Worm (Caenorhabditis elegans): ENCODE results near the gene Y116F11A.1.

Y116F11A.1 gene

DNA sequence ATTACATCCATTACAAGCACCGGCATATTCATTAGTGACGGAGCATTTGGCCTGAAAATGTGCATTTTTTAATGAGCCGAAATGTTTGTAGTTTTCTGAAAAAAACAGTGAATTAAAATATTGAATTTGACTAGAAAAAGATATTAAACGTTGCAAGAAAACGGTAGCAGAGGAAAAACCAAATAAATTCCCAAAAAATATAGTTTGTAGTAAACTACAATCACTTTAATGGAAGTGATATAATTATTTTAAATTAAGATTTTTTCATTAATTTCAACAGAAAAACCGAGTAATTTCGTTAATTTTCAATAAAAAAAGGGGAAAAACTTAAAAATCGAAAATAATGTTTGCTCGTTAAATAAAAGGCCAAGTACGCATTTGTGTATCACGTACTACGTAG is 41.3 kb downstream of the Y116F11A.1 start, which contains the start of gene M162.15:
TSS of gene M162.15 (minus strand) at position 101 of the 400 bp plus-strand sequence.
- no peak for TF ChIP-seq nhr-28 (tag; optimal IDR thresholded peaks at IDR 0.05)
- TF ChIP-seq lin-13 (tag; optimal IDR thresholded peaks at IDR 0.05) = no peak
- no peak for TF ChIP-seq ham-2 (GFP tag; optimal IDR thresholded peaks at IDR 0.05)
- no peak for TF ChIP-seq nhr-76 (tag; optimal IDR thresholded peaks at IDR 0.05)
- no peak for TF ChIP-seq nhr-12 (tag; optimal IDR thresholded peaks at IDR 0.05)
- TF ChIP-seq cnd-1 (tag; optimal IDR thresholded peaks at IDR 0.05) = no peak
- TF ChIP-seq elt-1 (tag; optimal IDR thresholded peaks at IDR 0.05; ENCODE audit: borderline replicate concordance, insufficient read depth) = no peak
- TF ChIP-seq unc-120 (tag; optimal IDR thresholded peaks at IDR 0.05; ENCODE audit: poor library complexity, severe bottlenecking) = no peak
- TF ChIP-seq blmp-1 (tag; optimal IDR thresholded peaks at IDR 0.05) = no peak
- no peak for TF ChIP-seq sem-2 (GFP tag; optimal IDR thresholded peaks at IDR 0.05)
- no peak for TF ChIP-seq ces-1 (GFP tag; optimal IDR thresholded peaks at IDR 0.05)
- TF ChIP-seq bed-3 (GFP tag; optimal IDR thresholded peaks at IDR 0.05) = no peak
- no peak for TF ChIP-seq pha-4 (tag; optimal IDR thresholded peaks at IDR 0.05)
- TF ChIP-seq ceh-39 (tag; optimal IDR thresholded peaks at IDR 0.05) = no peak
- TF ChIP-seq zip-8 (tag; optimal IDR thresholded peaks at IDR 0.05) = no peak
- TF ChIP-seq mls-2 (tag; optimal IDR thresholded peaks at IDR 0.05) = no peak

DNA sequence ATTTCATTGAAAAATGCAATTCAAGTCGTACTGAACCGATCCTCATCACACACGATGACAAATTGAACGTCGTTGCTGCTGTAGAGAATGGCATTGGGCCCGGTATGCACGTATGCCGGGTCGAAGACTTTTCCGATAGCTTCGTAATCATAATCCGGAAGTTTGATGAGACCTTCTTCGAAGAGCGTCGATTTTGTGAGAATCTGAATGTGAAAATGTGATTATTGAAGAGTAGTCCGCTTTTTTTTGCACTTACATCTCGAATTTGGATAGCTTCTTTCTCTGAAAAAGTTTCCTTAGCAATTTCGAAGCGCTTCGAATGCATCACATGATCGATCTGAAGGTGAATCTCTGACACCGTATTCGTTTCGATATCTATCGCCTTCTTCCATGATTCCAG is 46.8 kb downstream of the Y116F11A.1 start, which contains the start of gene fbxa-118:
TSS of gene fbxa-118 (minus strand) at position 101 of the 400 bp plus-strand sequence.
- TF ChIP-seq mep-1 (tag; optimal IDR thresholded peaks at IDR 0.05) (no peak), tbx-8 (GFP tag; optimal IDR thresholded peaks at IDR 0.05) (no peak), nhr-76 (tag; optimal IDR thresholded peaks at IDR 0.05) (no peak), pha-4 (tag; optimal IDR thresholded peaks at IDR 0.05) (no peak), ceh-39 (tag; optimal IDR thresholded peaks at IDR 0.05) (no peak), hlh-1 (tag; optimal IDR thresholded peaks at IDR 0.05) (no peak), drap-1 (GFP tag; optimal IDR thresholded peaks at IDR 0.05) (no peak), ham-2 (GFP tag; optimal IDR thresholded peaks at IDR 0.05) (no peak), ces-1 (GFP tag; optimal IDR thresholded peaks at IDR 0.05) (no peak), nhr-2 (tag; optimal IDR thresholded peaks at IDR 0.05) (no peak), zip-8 (tag; optimal IDR thresholded peaks at IDR 0.05) (no peak), lsy-2 (tag; optimal IDR thresholded peaks at IDR 0.05) (no peak), lin-13 (tag; optimal IDR thresholded peaks at IDR 0.05) (no peak)

DNA sequence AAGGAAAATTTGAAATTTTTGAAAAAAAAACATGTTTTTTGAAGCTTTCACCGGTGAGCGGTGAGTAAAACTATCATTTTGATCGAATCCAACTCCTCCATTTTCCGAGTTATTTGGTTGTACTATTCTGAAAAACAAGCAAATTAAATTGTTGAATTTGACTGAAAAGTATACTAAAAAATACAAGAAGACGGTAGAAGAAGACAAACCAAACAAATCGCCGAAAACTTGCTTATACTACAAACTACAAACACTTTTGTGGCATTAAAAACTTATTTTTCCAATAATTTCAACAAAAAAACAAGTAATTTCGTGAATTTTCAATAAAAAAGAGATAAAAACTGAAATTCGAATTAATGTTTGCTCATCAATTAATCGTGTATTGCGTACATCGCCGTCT is 48.2 kb downstream of the Y116F11A.1 start, which contains the start of gene fbxa-194:
TSS of gene fbxa-194 (minus strand) at position 101 of the 400 bp plus-strand sequence.
- TF ChIP-seq unc-62 (GFP tag; optimal IDR thresholded peaks at IDR 0.05) = no peak
- TF ChIP-seq ztf-11 (tag; optimal IDR thresholded peaks at IDR 0.05) = no peak
- no peak for TF ChIP-seq blmp-1 (tag; optimal IDR thresholded peaks at IDR 0.05)
- TF ChIP-seq unc-120 (tag; optimal IDR thresholded peaks at IDR 0.05; ENCODE audit: poor library complexity, severe bottlenecking) = no peak
- no peak for TF ChIP-seq lin-13 (tag; optimal IDR thresholded peaks at IDR 0.05)
- no peak for TF ChIP-seq mls-2 (tag; optimal IDR thresholded peaks at IDR 0.05)
- TF ChIP-seq ceh-43 (GFP tag; optimal IDR thresholded peaks at IDR 0.05) = no peak
- no peak for TF ChIP-seq ham-2 (GFP tag; optimal IDR thresholded peaks at IDR 0.05)
- TF ChIP-seq snpc-4 (tag; optimal IDR thresholded peaks at IDR 0.05) = no peak
- no peak for TF ChIP-seq elt-1 (tag; optimal IDR thresholded peaks at IDR 0.05; ENCODE audit: borderline replicate concordance, insufficient read depth)
- TF ChIP-seq nhr-12 (tag; optimal IDR thresholded peaks at IDR 0.05) = no peak
- no peak for TF ChIP-seq drap-1 (GFP tag; optimal IDR thresholded peaks at IDR 0.05)
- no peak for TF ChIP-seq hlh-1 (tag; optimal IDR thresholded peaks at IDR 0.05)
- TF ChIP-seq sem-2 (GFP tag; optimal IDR thresholded peaks at IDR 0.05) = no peak

DNA sequence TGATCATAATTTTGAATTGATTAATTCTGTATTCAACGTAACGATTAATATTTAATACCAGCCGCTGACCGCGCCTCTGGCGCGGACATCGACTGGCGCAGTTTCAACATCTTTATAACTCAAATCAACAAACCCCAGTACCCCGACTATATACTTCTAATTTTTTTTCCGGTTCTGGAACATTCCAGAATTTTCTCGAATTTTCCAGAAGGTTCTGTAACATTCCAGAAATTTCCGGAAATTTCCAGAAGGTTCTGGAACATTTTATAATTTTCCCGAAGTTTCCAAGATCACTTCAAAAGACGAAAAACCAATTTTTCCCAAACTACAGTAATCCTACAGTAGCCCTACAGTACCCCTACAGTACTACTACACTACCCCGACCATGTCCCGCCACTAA is 48.8 kb downstream of the Y116F11A.1 start:
- no peak for TF ChIP-seq ces-1 (GFP tag; optimal IDR thresholded peaks at IDR 0.05)
- TF ChIP-seq mls-2 (tag; optimal IDR thresholded peaks at IDR 0.05) = no peak
- no peak for TF ChIP-seq bed-3 (GFP tag; optimal IDR thresholded peaks at IDR 0.05)
- no peak for TF ChIP-seq flh-1 (GFP tag; optimal IDR thresholded peaks at IDR 0.05)
- TF ChIP-seq zip-8 (tag; optimal IDR thresholded peaks at IDR 0.05) = no peak
- no peak for TF ChIP-seq ceh-39 (tag; optimal IDR thresholded peaks at IDR 0.05)
- TF ChIP-seq blmp-1 (tag; optimal IDR thresholded peaks at IDR 0.05) = no peak
- no peak for TF ChIP-seq snpc-4 (tag; optimal IDR thresholded peaks at IDR 0.05)
- no peak for TF ChIP-seq hlh-1 (tag; optimal IDR thresholded peaks at IDR 0.05)
- TF ChIP-seq unc-120 (tag; optimal IDR thresholded peaks at IDR 0.05; ENCODE audit: poor library complexity, severe bottlenecking) = no peak
- no peak for TF ChIP-seq ham-2 (GFP tag; optimal IDR thresholded peaks at IDR 0.05)
